Worm (Caenorhabditis elegans) whole organism, young adult: ENCODE results near the gene T01H3.5.

Experiments
- B0336.3 ChIP-seq: fragments of 200-800 bp; sonication (Bioruptor generic); IDR thresholded peaks from 2 replicates; pipeline ENCODE4 v1.3.6; 2022; ENCODE audit warnings: missing genetic modification characterization, missing compliant biosample characterization
- F22D6.2 ChIP-seq: sonication (generic microtip); optimal IDR thresholded peaks from 2 replicates; lab custom pipeline; 2016; ENCODE audit warnings: mild to moderate bottlenecking, missing genetic modification characterization, missing compliant biosample characterization
- F49E8.2 ChIP-seq: sonication (generic microtip); optimal IDR thresholded peaks from 3 replicates; lab custom pipeline; 2017; ENCODE audit warnings: missing genetic modification characterization, mild to moderate bottlenecking, missing compliant biosample characterization, antibody characterized with exemption, moderate library complexity; ENCODE audit not compliant: insufficient read depth
- F52B5.7 ChIP-seq: sonication (generic microtip); optimal IDR thresholded peaks from 2 replicates; lab custom pipeline; 2016; ENCODE audit warnings: mild to moderate bottlenecking, missing genetic modification characterization, missing compliant biosample characterization
- F55B11.4 ChIP-seq: sonication (generic microtip); optimal IDR thresholded peaks from 2 replicates; lab custom pipeline; 2016; ENCODE audit warnings: missing compliant biosample characterization, missing genetic modification characterization, borderline replicate concordance; ENCODE audit not compliant: insufficient read depth
- F57C9.4 ChIP-seq: sonication (generic microtip); optimal IDR thresholded peaks from 2 replicates; lab custom pipeline; 2017; ENCODE audit warnings: mild to moderate bottlenecking, missing genetic modification characterization, missing compliant biosample characterization
- K11D2.4 ChIP-seq: fragments of 200-800 bp; sonication (Bioruptor generic); IDR thresholded peaks from 2 replicates; pipeline ENCODE4 v1.3.6; 2022; ENCODE audit warnings: missing genetic modification reagents, missing genetic modification characterization, missing compliant biosample characterization
- T26A5.8 ChIP-seq: sonication (generic microtip); optimal IDR thresholded peaks from 2 replicates; lab custom pipeline; 2016; ENCODE audit warnings: missing genetic modification characterization, missing compliant biosample characterization
- Y53G8AR.9 ChIP-seq: fragments of 200-800 bp; sonication (Bioruptor generic); conservative IDR thresholded peaks from 2 replicates; pipeline ENCODE4 v1.3.6; 2022; ENCODE audit warnings: missing genetic modification reagents, missing genetic modification characterization, missing compliant biosample characterization
- Y79H2A.3 ChIP-seq: fragments of 200-800 bp; sonication (Bioruptor generic); conservative IDR thresholded peaks from 2 replicates; pipeline ENCODE4 v1.3.6; 2022; ENCODE audit warnings: missing genetic modification reagents, missing genetic modification characterization, missing compliant biosample characterization
- Y95B8A.8 ChIP-seq: fragments of 200-800 bp; sonication (Bioruptor generic); IDR thresholded peaks from 2 replicates; pipeline ENCODE4 v1.3.6; 2022; ENCODE audit warnings: missing genetic modification reagents, missing genetic modification characterization, missing compliant biosample characterization
- akir-1 ChIP-seq: fragments of 200-800 bp; sonication (Bioruptor generic); optimal IDR thresholded peaks from 2 replicates; lab custom pipeline; 2018; ENCODE audit warnings: mild to moderate bottlenecking, missing genetic modification characterization, moderate library complexity, missing compliant biosample characterization
- attf-5 ChIP-seq: fragments of 200-800 bp; sonication (Bioruptor generic); optimal IDR thresholded peaks from 2 replicates; lab custom pipeline; 2018; ENCODE audit warnings: mild to moderate bottlenecking, missing genetic modification characterization, missing compliant biosample characterization
- ccch-3 ChIP-seq: fragments of 200-800 bp; sonication (Bioruptor generic); optimal IDR thresholded peaks from 2 replicates; lab custom pipeline; 2018; ENCODE audit warnings: mild to moderate bottlenecking, missing genetic modification characterization, missing compliant biosample characterization
- cebp-1 ChIP-seq, 2 experiments: fragments of 200-800 bp in 1 of 2; sonication (Bioruptor generic) in 1 of 2; sonication (generic microtip) in 1 of 2; IDR thresholded peaks in 1 of 2; optimal IDR thresholded peaks in 1 of 2; 2 replicates each; pipeline versions ENCODE4 v1.3.6 to Lab custom; 2017 to 2022; ENCODE audit warnings: missing compliant biosample characterization in 2 of 2, missing genetic modification characterization in 2 of 2, mild to moderate bottlenecking in 1 of 2, missing genetic modification reagents in 1 of 2, moderate library complexity in 1 of 2
- ceh-40 ChIP-seq: fragments of 200-800 bp; sonication (Bioruptor generic); IDR thresholded peaks from 2 replicates; pipeline ENCODE4 v1.3.6; 2022; ENCODE audit warnings: missing genetic modification characterization, missing compliant biosample characterization
- ceh-79 ChIP-seq: sonication (generic microtip); optimal IDR thresholded peaks from 2 replicates; lab custom pipeline; 2017; ENCODE audit warnings: mild to moderate bottlenecking, missing genetic modification characterization, missing compliant biosample characterization
- dox-1 ChIP-seq: fragments of 200-800 bp; sonication (Bioruptor generic); IDR thresholded peaks from 2 replicates; pipeline ENCODE4 v1.3.6; 2022; ENCODE audit warnings: missing genetic modification reagents, missing genetic modification characterization, missing compliant biosample characterization
- egl-44 ChIP-seq: fragments of 200-800 bp; sonication (Bioruptor generic); IDR thresholded peaks from 2 replicates; pipeline ENCODE4 v1.3.6; 2022; ENCODE audit warnings: missing genetic modification reagents, missing genetic modification characterization, missing compliant biosample characterization
- egrh-3 ChIP-seq: fragments of 200-800 bp; sonication (Bioruptor generic); IDR thresholded peaks from 2 replicates; pipeline ENCODE4 v1.3.6; 2022; ENCODE audit warnings: missing genetic modification reagents, missing genetic modification characterization, missing compliant biosample characterization
- ekl-4 ChIP-seq: fragments of 200-800 bp; sonication (Bioruptor generic); IDR thresholded peaks from 2 replicates; pipeline ENCODE4 v1.3.6; 2022; ENCODE audit warnings: missing genetic modification reagents, missing genetic modification characterization, missing compliant biosample characterization
- gei-17 ChIP-seq: fragments of 200-800 bp; sonication (Bioruptor generic); optimal IDR thresholded peaks from 2 replicates; lab custom pipeline; 2018; ENCODE audit warnings: mild to moderate bottlenecking, missing genetic modification characterization, missing compliant biosample characterization
- lag-1 ChIP-seq: fragments of 200-800 bp; sonication (Bioruptor generic); IDR thresholded peaks from 2 replicates; pipeline ENCODE4 v1.3.6; 2022; ENCODE audit warnings: missing genetic modification reagents, missing genetic modification characterization, missing compliant biosample characterization
- let-607 ChIP-seq, 2 experiments: fragments of 200-800 bp in 1 of 2; sonication (Bioruptor generic) in 1 of 2; sonication (generic microtip) in 1 of 2; optimal IDR thresholded peaks; 2 replicates each; lab custom pipeline; 2016 to 2018; ENCODE audit warnings: mild to moderate bottlenecking in 2 of 2, missing compliant biosample characterization in 2 of 2, missing genetic modification characterization in 2 of 2, moderate library complexity in 2 of 2, missing genotype in 1 of 2
- lin-35 ChIP-seq, 3 experiments: fragments of 150-350 bp in 2 of 3; sonication (generic microtip) in 1 of 3; optimal IDR thresholded peaks; 2 replicates each; lab custom pipeline; 2014 to 2018; ENCODE audit warnings: missing biosample characterization in 3 of 3, missing genetic modification characterization in 3 of 3, missing genetic modification reagents in 3 of 3
- lin-54 ChIP-seq: fragments of 200-800 bp; sonication (Bioruptor generic); optimal IDR thresholded peaks from 2 replicates; lab custom pipeline; 2018; ENCODE audit warnings: mild to moderate bottlenecking, missing genetic modification characterization, missing compliant biosample characterization
- lsl-1 ChIP-seq: fragments of 200-800 bp; sonication (Bioruptor generic); optimal IDR thresholded peaks from 2 replicates; lab custom pipeline; 2018; ENCODE audit warnings: mild to moderate bottlenecking, missing genetic modification characterization, moderate library complexity, missing compliant biosample characterization
- lsy-27 ChIP-seq: sonication (generic microtip); optimal IDR thresholded peaks from 2 replicates; lab custom pipeline; 2017; ENCODE audit warnings: missing genetic modification characterization, mild to moderate bottlenecking, missing compliant biosample characterization, antibody characterized with exemption, missing genotype, borderline replicate concordance; ENCODE audit not compliant: insufficient read depth
- madf-10 ChIP-seq: sonication (generic microtip); optimal IDR thresholded peaks from 2 replicates; lab custom pipeline; 2016; ENCODE audit warnings: mild to moderate bottlenecking, missing genetic modification characterization, missing compliant biosample characterization
- madf-3 ChIP-seq: fragments of 200-800 bp; sonication (Bioruptor generic); IDR thresholded peaks from 2 replicates; pipeline ENCODE4 v1.3.6; 2022; ENCODE audit warnings: missing genetic modification reagents, missing genetic modification characterization, missing compliant biosample characterization
- madf-8 ChIP-seq: fragments of 200-800 bp; sonication (Bioruptor generic); conservative IDR thresholded peaks from 2 replicates; pipeline ENCODE4 v1.3.6; 2022; ENCODE audit warnings: missing genetic modification reagents, missing genetic modification characterization, missing compliant biosample characterization
- mcd-1 ChIP-seq: fragments of 200-800 bp; sonication (Bioruptor generic); IDR thresholded peaks from 2 replicates; pipeline ENCODE4 v1.3.6; 2022; ENCODE audit warnings: missing genetic modification reagents, missing genetic modification characterization, missing compliant biosample characterization
- nfya-2 ChIP-seq: fragments of 200-800 bp; sonication (Bioruptor generic); IDR thresholded peaks from 2 replicates; pipeline ENCODE4 v1.3.6; 2022; ENCODE audit warnings: missing genetic modification reagents, missing genetic modification characterization, missing compliant biosample characterization
- nhr-179 ChIP-seq: sonication (generic microtip); optimal IDR thresholded peaks from 2 replicates; lab custom pipeline; 2016; ENCODE audit warnings: mild to moderate bottlenecking, missing genetic modification characterization, missing compliant biosample characterization
- nhr-27 ChIP-seq: fragments of 200-800 bp; sonication (Bioruptor generic); optimal IDR thresholded peaks from 2 replicates; lab custom pipeline; 2018; ENCODE audit warnings: mild to moderate bottlenecking, missing genetic modification characterization, moderate library complexity, missing compliant biosample characterization
- rpc-1 ChIP-seq, 2 experiments: fragments of 150-350 bp in 1 of 2; sonication (generic microtip) in 1 of 2; optimal IDR thresholded peaks; 2 replicates each; lab custom pipeline; 2014 to 2018; ENCODE audit warnings: missing biosample characterization in 1 of 2, missing genetic modification characterization in 1 of 2, missing genetic modification reagents in 1 of 2, missing genotype in 1 of 2
- snpc-3.4 ChIP-seq: sonication (generic microtip); optimal IDR thresholded peaks from 2 replicates; lab custom pipeline; 2017; ENCODE audit warnings: missing genetic modification characterization, mild to moderate bottlenecking, missing compliant biosample characterization, antibody characterized with exemption, moderate library complexity, missing genotype, missing genetic modification reagents
- snpc-4 ChIP-seq, 5 experiments: fragments of 150-350 bp in 1 of 5; sonication (generic microtip) in 4 of 5; optimal IDR thresholded peaks; 2 replicates each; lab custom pipeline; 2014 to 2018; ENCODE audit warnings: missing genetic modification characterization in 5 of 5, missing biosample characterization in 3 of 5, antibody characterized with exemption in 2 of 5, mild to moderate bottlenecking in 2 of 5, missing compliant biosample characterization in 2 of 5, missing genotype in 2 of 5, moderate library complexity in 2 of 5, missing genetic modification reagents in 1 of 5
- somi-1 ChIP-seq: fragments of 200-800 bp; sonication (Bioruptor generic); optimal IDR thresholded peaks from 2 replicates; lab custom pipeline; 2018; ENCODE audit warnings: mild to moderate bottlenecking, missing genetic modification characterization, missing compliant biosample characterization
- tbx-9 ChIP-seq: sonication (generic microtip); optimal IDR thresholded peaks from 2 replicates; lab custom pipeline; 2016; ENCODE audit warnings: borderline replicate concordance, missing genetic modification characterization, inconsistent platforms, missing compliant biosample characterization
- tlf-1 ChIP-seq: fragments of 200-800 bp; sonication (Bioruptor generic); optimal IDR thresholded peaks from 2 replicates; lab custom pipeline; 2018; ENCODE audit warnings: mild to moderate bottlenecking, missing genetic modification characterization, missing compliant biosample characterization
- unc-62 ChIP-seq: fragments of 150-350 bp; optimal IDR thresholded peaks from 2 replicates; lab custom pipeline; 2014; ENCODE audit warnings: missing biosample characterization, missing genetic modification reagents, missing genetic modification characterization
- zfh-2 ChIP-seq: fragments of 200-800 bp; sonication (Bioruptor generic); conservative IDR thresholded peaks from 2 replicates; pipeline ENCODE4 v1.3.6; 2022; ENCODE audit warnings: missing genetic modification reagents, missing genetic modification characterization, missing compliant biosample characterization
- ztf-26 ChIP-seq: sonication (generic microtip); optimal IDR thresholded peaks from 2 replicates; lab custom pipeline; 2017; ENCODE audit warnings: missing genetic modification characterization, missing compliant biosample characterization
- ztf-6 ChIP-seq: fragments of 200-800 bp; sonication (Bioruptor generic); IDR thresholded peaks from 2 replicates; pipeline ENCODE4 v1.3.6; 2022; ENCODE audit warnings: missing genetic modification reagents, missing genetic modification characterization, missing compliant biosample characterization

The T01H3.5 gene

ce11 chrII:7863480-7864125 lies 15.8 kb upstream of the T01H3.5 start:
- TF ChIP-seq T26A5.8 (tag; lab: Kevin White, UChicago) = no peak
- TF ChIP-seq snpc-3.4 = no peak
- TF ChIP-seq madf-8 (GFP tag; lab: Robert Waterston, UW) = no peak; the same call in 1 of the 2 replicates
- TF ChIP-seq F52B5.7 (tag; lab: Kevin White, UChicago) = no peak
- TF ChIP-seq madf-10 = no peak
- TF ChIP-seq somi-1 (GFP tag; lab: Kevin White, UChicago) = no peak
- no peak for TF ChIP-seq ekl-4
- peak; percentile 13 for TF ChIP-seq lsl-1
- TF ChIP-seq Y95B8A.8 = no peak
- no peak for TF ChIP-seq ceh-40 (GFP tag; lab: Robert Waterston, UW)
- TF ChIP-seq B0336.3 (GFP tag; lab: Robert Waterston, UW) = peak; percentile 50
- no peak for TF ChIP-seq unc-62 (GFP tag; lab: Kevin White, UChicago)
- no peak for TF ChIP-seq ztf-6
- TF ChIP-seq gei-17 (GFP tag; lab: Kevin White, UChicago) = no peak
- no peak for TF ChIP-seq attf-5 (GFP tag; lab: Kevin White, UChicago)
- TF ChIP-seq F55B11.4 = no peak
- TF ChIP-seq zfh-2 (GFP tag; lab: Robert Waterston, UW) = peak; percentile 90
- TF ChIP-seq lin-35 (GFP tag; optimal IDR thresholded peaks at IDR 0.05; lab: Kevin White, UChicago) = no peak
- no peak for TF ChIP-seq ztf-26 (tag; lab: Kevin White, UChicago)
- TF ChIP-seq tlf-1 (GFP tag; lab: Kevin White, UChicago) = no peak
- 0 out of 2 replicates have a peak, but pooled peaks have one; percentile 58 for TF ChIP-seq Y53G8AR.9
- TF ChIP-seq F22D6.2 = no peak
- peak; percentile 79; the same call in 1 of the 2 replicates for TF ChIP-seq egrh-3 (GFP tag; lab: Robert Waterston, UW)
- TF ChIP-seq K11D2.4 (GFP tag; lab: Robert Waterston, UW) = no peak
- no peak for TF ChIP-seq dox-1 (GFP tag; lab: Robert Waterston, UW)
- TF ChIP-seq ccch-3 (GFP tag; lab: Kevin White, UChicago) = no peak
- TF ChIP-seq cebp-1 (GFP tag; IDR thresholded peaks at IDR 0.05; lab: Robert Waterston, UW) = no peak
- peak; percentile 8 for TF ChIP-seq cebp-1 (tag; optimal IDR thresholded peaks at IDR 0.05; lab: Kevin White, UChicago)
- no peak for TF ChIP-seq snpc-4 (GFP tag; optimal IDR thresholded peaks at IDR 0.05; lab: Kevin White, UChicago)
- TF ChIP-seq snpc-4 (tag; optimal IDR thresholded peaks at IDR 0.05; lab: Kevin White, UChicago) = no peak
- no peak for TF ChIP-seq nhr-27 (tag; lab: Kevin White, UChicago)
- TF ChIP-seq lin-54 (GFP tag; lab: Kevin White, UChicago) = peak; percentile 75
- peak; percentile 39 for TF ChIP-seq mcd-1
- no peak for TF ChIP-seq let-607 (tag; optimal IDR thresholded peaks at IDR 0.05; lab: Kevin White, UChicago)
- no peak for TF ChIP-seq nhr-179
- TF ChIP-seq rpc-1 (optimal IDR thresholded peaks at IDR 0.05; lab: Kevin White, UChicago) = no peak
- no peak for TF ChIP-seq rpc-1 (tag; optimal IDR thresholded peaks at IDR 0.05; lab: Kevin White, UChicago)
- no peak for TF ChIP-seq F49E8.2 (tag; lab: Kevin White, UChicago)
- no peak for TF ChIP-seq lag-1
- TF ChIP-seq akir-1 (GFP tag; lab: Kevin White, UChicago) = no peak
- no peak for TF ChIP-seq ceh-79
- TF ChIP-seq F57C9.4 (tag; lab: Kevin White, UChicago) = no peak
- no peak for TF ChIP-seq tbx-9 (tag; lab: Kevin White, UChicago)
- TF ChIP-seq Y79H2A.3 (GFP tag; lab: Robert Waterston, UW) = 0 out of 2 replicates have a peak, but pooled peaks have one; percentile 25
- TF ChIP-seq egl-44 (GFP tag; lab: Robert Waterston, UW) = no peak
- no peak for TF ChIP-seq nfya-2
- TF ChIP-seq lsy-27 (tag; lab: Kevin White, UChicago) = no peak
- TF ChIP-seq madf-3 (GFP tag; lab: Robert Waterston, UW) = no peak
